Fruit fly (Drosophila melanogaster) whole organism, prepupa: ENCODE measurements around the gene gcm.

Experiments used
- Blimp-1 ChIP-seq: fragments of 200-800 bp; sonication (Bioruptor generic); optimal IDR thresholded peaks from 3 replicates; lab custom pipeline; 2017; ENCODE audit warnings: missing biosample characterization, missing genetic modification characterization, mild to moderate bottlenecking, moderate library complexity, missing genetic modification reagents
- CG10631 ChIP-seq: fragments of 200-800 bp; sonication (Bioruptor generic); optimal IDR thresholded peaks from 2 replicates; lab custom pipeline; 2016; ENCODE audit warnings: missing biosample characterization, missing genetic modification characterization
- CG10669 ChIP-seq: fragments of 200-800 bp; sonication (Bioruptor generic); optimal IDR thresholded peaks from 3 replicates; lab custom pipeline; 2018; ENCODE audit warnings: missing biosample characterization, mild to moderate bottlenecking, missing genetic modification characterization, moderate library complexity
- CG11762 ChIP-seq: fragments of 200-800 bp; sonication (Bioruptor generic); optimal IDR thresholded peaks from 3 replicates; lab custom pipeline; 2016; ENCODE audit warnings: missing biosample characterization, missing genetic modification characterization; ENCODE audit not compliant: insufficient read depth
- CG11902 ChIP-seq: fragments of 200-800 bp; sonication (Bioruptor generic); optimal IDR thresholded peaks from 3 replicates; lab custom pipeline; 2016; ENCODE audit warnings: missing biosample characterization, missing genetic modification characterization
- CG1621 ChIP-seq: fragments of 200-800 bp; sonication (Bioruptor generic); optimal IDR thresholded peaks from 3 replicates; lab custom pipeline; 2018; ENCODE audit warnings: missing biosample characterization, mild to moderate bottlenecking, missing genetic modification characterization
- CG3032 ChIP-seq: fragments of 200-800 bp; optimal IDR thresholded peaks from 2 replicates; lab custom pipeline; 2019; ENCODE audit warnings: missing biosample characterization, mild to moderate bottlenecking, missing genetic modification characterization, moderate library complexity
- CG32006 ChIP-seq: fragments of 200-800 bp; sonication (Bioruptor generic); optimal IDR thresholded peaks from 3 replicates; lab custom pipeline; 2017; ENCODE audit warnings: missing biosample characterization, mild to moderate bottlenecking, missing genetic modification characterization
- CG6163 ChIP-seq: fragments of 200-800 bp; sonication (Bioruptor generic); IDR thresholded peaks from 3 replicates; pipeline ENCODE4 v1.3.6; 2022; ENCODE audit warnings: missing biosample characterization, missing genetic modification characterization
- CG6276 ChIP-seq: fragments of 200-800 bp; sonication (Bioruptor generic); optimal IDR thresholded peaks from 2 replicates; lab custom pipeline; 2017; ENCODE audit warnings: missing biosample characterization, mild to moderate bottlenecking, missing genetic modification characterization
- CG6854 ChIP-seq: fragments of 200-800 bp; sonication (Bioruptor generic); optimal IDR thresholded peaks from 2 replicates; lab custom pipeline; 2017; ENCODE audit warnings: missing biosample characterization, mild to moderate bottlenecking, missing genetic modification characterization
- CG7368 ChIP-seq: fragments of 200-800 bp; sonication (Bioruptor generic); optimal IDR thresholded peaks from 3 replicates; lab custom pipeline; 2016; ENCODE audit warnings: missing biosample characterization, missing genetic modification characterization
- CG8119 ChIP-seq: fragments of 200-800 bp; sonication (Bioruptor generic); IDR thresholded peaks from 3 replicates; pipeline ENCODE4 v1.3.6; 2022; ENCODE audit warnings: missing biosample characterization, missing genetic modification characterization
- Eip75B ChIP-seq: fragments of 200-800 bp; sonication (Bioruptor generic); optimal IDR thresholded peaks from 3 replicates; lab custom pipeline; 2016; ENCODE audit warnings: missing biosample characterization, missing genetic modification characterization
- Eip78C ChIP-seq: fragments of 200-800 bp; sonication (Bioruptor generic); peaks from one replicate; lab custom pipeline; 2016; ENCODE audit warnings: missing biosample characterization, missing genetic modification characterization
- Ets21C ChIP-seq: fragments of 200-800 bp; sonication (Bioruptor generic); optimal IDR thresholded peaks from 3 replicates; lab custom pipeline; 2016; ENCODE audit warnings: missing biosample characterization, missing genetic modification characterization
- Ets96B ChIP-seq: fragments of 200-800 bp; optimal IDR thresholded peaks from 2 replicates; lab custom pipeline; 2019; ENCODE audit warnings: missing biosample characterization, mild to moderate bottlenecking, missing genetic modification characterization, moderate library complexity
- Gug ChIP-seq: fragments of 200-800 bp; sonication (Bioruptor generic); IDR thresholded peaks from 2 replicates; pipeline ENCODE4 v1.3.6; 2022; ENCODE audit warnings: missing biosample characterization, missing genetic modification characterization
- Hr38 ChIP-seq: sonication (Bioruptor generic); optimal IDR thresholded peaks from 2 replicates; lab custom pipeline; 2016; ENCODE audit warnings: missing biosample characterization, missing genetic modification characterization
- Lpt ChIP-seq: fragments of 200-800 bp; sonication (Bioruptor generic); optimal IDR thresholded peaks from 3 replicates; lab custom pipeline; 2016; ENCODE audit warnings: missing biosample characterization, missing genetic modification characterization
- Met ChIP-seq: fragments of 200-800 bp; sonication (Bioruptor generic); optimal IDR thresholded peaks from 3 replicates; lab custom pipeline; 2016; ENCODE audit warnings: missing biosample characterization, missing genetic modification characterization
- Sox102F ChIP-seq: fragments of 200-800 bp; sonication (Bioruptor generic); optimal IDR thresholded peaks from 2 replicates; lab custom pipeline; 2016; ENCODE audit warnings: missing biosample characterization, mild to moderate bottlenecking, missing genetic modification characterization
- Sox15 ChIP-seq: fragments of 200-800 bp; sonication (Bioruptor generic); optimal IDR thresholded peaks from 3 replicates; lab custom pipeline; 2016; ENCODE audit warnings: missing biosample characterization, missing genetic modification characterization
- achi ChIP-seq: fragments of 200-800 bp; sonication (Bioruptor generic); optimal IDR thresholded peaks from 3 replicates; lab custom pipeline; 2016; ENCODE audit warnings: missing biosample characterization, missing genetic modification characterization
- cyc ChIP-seq: fragments of 200-800 bp; sonication (Bioruptor generic); optimal IDR thresholded peaks from 3 replicates; lab custom pipeline; 2016; ENCODE audit warnings: missing biosample characterization, missing genetic modification characterization
- eg ChIP-seq: fragments of 200-800 bp; sonication (Bioruptor generic); IDR thresholded peaks from 3 replicates; pipeline ENCODE4 v1.3.6; 2022; ENCODE audit warnings: missing biosample characterization, missing genetic modification characterization
- fd59A ChIP-seq: fragments of 200-800 bp; sonication (Bioruptor generic); optimal IDR thresholded peaks from 2 replicates; lab custom pipeline; 2017; ENCODE audit warnings: missing biosample characterization, mild to moderate bottlenecking, missing genetic modification characterization, missing genetic modification reagents
- fd85E ChIP-seq: fragments of 200-800 bp; sonication (Bioruptor generic); optimal IDR thresholded peaks from 3 replicates; lab custom pipeline; 2016; ENCODE audit warnings: missing biosample characterization, missing genetic modification characterization
- fkh ChIP-seq: fragments of 200-800 bp; sonication (Bioruptor generic); optimal IDR thresholded peaks from 3 replicates; lab custom pipeline; 2017; ENCODE audit warnings: missing biosample characterization, mild to moderate bottlenecking, missing genetic modification characterization, moderate library complexity
- lz ChIP-seq: fragments of 200-800 bp; sonication (Bioruptor generic); optimal IDR thresholded peaks from 3 replicates; lab custom pipeline; 2016; ENCODE audit warnings: missing biosample characterization, missing genetic modification characterization
- net ChIP-seq: fragments of 200-800 bp; sonication (Bioruptor generic); optimal IDR thresholded peaks from 3 replicates; lab custom pipeline; 2016; ENCODE audit warnings: missing biosample characterization, missing genetic modification characterization
- salr ChIP-seq, 2 experiments: fragments of 200-800 bp; sonication (Bioruptor generic); optimal IDR thresholded peaks; 3 replicates each; lab custom pipeline; 2016 to 2018; ENCODE audit warnings: missing biosample characterization in 2 of 2, missing genetic modification characterization in 2 of 2, mild to moderate bottlenecking in 1 of 2
- vri ChIP-seq: fragments of 200-800 bp; sonication (Bioruptor generic); optimal IDR thresholded peaks from 3 replicates; lab custom pipeline; 2016; ENCODE audit warnings: missing biosample characterization, mild to moderate bottlenecking, missing genetic modification characterization

gcm gene

DNA sequence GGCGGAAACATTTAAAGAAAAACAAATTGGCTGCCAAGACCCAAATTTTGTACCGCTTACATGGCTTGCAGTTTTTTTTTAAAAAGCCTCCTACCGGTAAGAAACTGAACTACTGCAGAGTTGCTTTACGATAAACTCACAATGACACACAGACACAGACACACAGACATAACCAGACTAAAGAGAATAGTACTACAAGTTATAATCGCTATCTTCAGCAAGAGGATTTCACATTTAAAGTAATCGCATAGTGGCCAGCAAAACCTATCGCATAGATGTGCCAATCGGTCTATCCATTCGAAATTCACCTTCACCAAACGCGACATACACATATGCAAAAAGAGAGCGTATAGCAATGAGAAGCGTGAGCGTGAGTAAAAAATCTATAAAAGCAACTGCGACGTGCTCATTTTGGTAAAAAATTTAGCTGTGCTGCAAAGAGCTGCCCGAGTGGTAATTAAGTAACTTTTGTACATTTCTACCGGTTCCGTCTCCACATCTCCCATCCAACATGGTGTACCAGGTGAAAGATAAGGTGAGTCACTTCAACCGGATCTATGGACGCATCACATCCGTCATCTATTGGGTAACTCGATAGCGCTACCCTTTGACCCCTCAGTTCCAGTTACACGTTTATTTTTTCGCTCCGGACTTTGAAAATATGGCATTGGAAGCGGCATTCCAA lies 31.6 kb upstream of the gcm start, which contains the start of gene Trx2 (continued):
- no peak for TF ChIP-seq fkh (GFP tag; lab: Kevin White, UChicago)
- TF ChIP-seq Sox15 (GFP tag; lab: Kevin White, UChicago): no peak
- peak; percentile 50; the same call in 2 of the 3 replicates for TF ChIP-seq eg (GFP tag; lab: Robert Waterston, UW)
- TF ChIP-seq vri (GFP tag; lab: Kevin White, UChicago): peak; percentile 84
- no peak for TF ChIP-seq fd59A
- TF ChIP-seq lz (GFP tag; lab: Kevin White, UChicago): no peak
- TF ChIP-seq fd85E (GFP tag; lab: Kevin White, UChicago): peak; percentile 27

- TF ChIP-seq Blimp-1 (GFP tag; lab: Kevin White, UChicago) (no peak), CG7368 (GFP tag; lab: Kevin White, UChicago) (no peak), cyc (GFP tag; lab: Kevin White, UChicago) (no peak), CG8119 (GFP tag; lab: Robert Waterston, UW) (no peak), net (GFP tag; lab: Kevin White, UChicago) (no peak), Gug (no peak), CG6163 (GFP tag; lab: Robert Waterston, UW) (no peak), Lpt (GFP tag; lab: Kevin White, UChicago) (no peak)
Observed at dm6 chr2L:9612654-9613005, 31.1 kb upstream of the gcm start.

dm6 chr2L:9609337-9609856 lies 27.9 kb upstream of the gcm start:
- TF ChIP-seq Met (GFP tag; lab: Kevin White, UChicago): no peak
- no peak for TF ChIP-seq CG10631 (GFP tag; lab: Kevin White, UChicago)
- TF ChIP-seq fd85E (GFP tag; lab: Kevin White, UChicago): no peak
- no peak for TF ChIP-seq CG6276
- TF ChIP-seq achi: no peak
- no peak for TF ChIP-seq CG11902 (GFP tag; lab: Kevin White, UChicago)
- no peak for TF ChIP-seq CG11762 (GFP tag; lab: Kevin White, UChicago)

DNA sequence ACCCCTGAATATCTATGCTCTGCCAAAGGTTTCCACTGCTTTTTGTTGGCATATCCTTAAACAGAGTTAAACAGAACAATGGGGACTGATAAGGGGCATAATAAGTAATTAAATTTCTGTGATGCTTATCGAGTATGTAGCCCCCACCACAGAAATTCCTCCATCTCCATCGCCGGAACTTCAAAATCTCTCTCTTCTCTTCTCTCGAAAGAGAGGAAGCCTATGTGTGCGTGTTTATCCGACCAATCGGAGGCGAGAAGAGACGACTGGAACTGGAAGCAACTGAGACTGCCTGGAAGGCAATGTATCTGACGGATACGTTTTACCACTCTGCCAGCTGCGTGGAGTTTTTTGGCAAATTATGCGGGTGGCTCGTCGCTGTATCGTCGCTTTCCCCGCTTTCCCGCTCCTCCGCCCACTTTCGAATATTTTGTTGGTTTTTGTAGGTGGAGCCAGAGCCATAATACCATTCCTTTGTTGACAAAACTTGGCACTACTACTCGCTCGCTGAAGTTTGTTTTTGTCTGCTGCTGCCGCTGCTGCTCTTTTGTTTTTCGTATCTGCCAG lies 26.5 kb upstream of the gcm start, which contains the start of gene gcm2:
Gene gcm2, plus strand, starts transcription at position 566 of the 567 bp plus-strand sequence.
- TF ChIP-seq Hr38 (GFP tag; lab: Kevin White, UChicago): no peak
- no peak for TF ChIP-seq CG10669 (GFP tag; lab: Kevin White, UChicago)
- TF ChIP-seq CG8119 (GFP tag; lab: Robert Waterston, UW): no peak
- no peak for TF ChIP-seq CG32006
- no peak for TF ChIP-seq lz (GFP tag; lab: Kevin White, UChicago)
- TF ChIP-seq CG3032 (tag; lab: Kevin White, UChicago): no peak
- TF ChIP-seq fd59A: no peak
- TF ChIP-seq Lpt (GFP tag; lab: Kevin White, UChicago): no peak
- TF ChIP-seq CG11902 (GFP tag; lab: Kevin White, UChicago): no peak
- TF ChIP-seq Ets96B (tag; lab: Kevin White, UChicago): no peak
- TF ChIP-seq Ets21C (GFP tag; lab: Kevin White, UChicago): no peak
- no peak for TF ChIP-seq salr (GFP tag; optimal IDR thresholded peaks at IDR 0.05; lab: Kevin White, UChicago)
- no peak for TF ChIP-seq Eip78C (GFP tag; lab: Kevin White, UChicago)
- TF ChIP-seq CG6854: no peak
- TF ChIP-seq Eip75B (GFP tag; lab: Kevin White, UChicago): no peak
- no peak for TF ChIP-seq Sox15 (GFP tag; lab: Kevin White, UChicago)
- no peak for TF ChIP-seq Sox102F (GFP tag; lab: Kevin White, UChicago)
- no peak for TF ChIP-seq CG1621 (tag; lab: Kevin White, UChicago)
